Fruit fly (Drosophila melanogaster) whole organism, embryonic: ENCODE results near the gene RpL37A.
A peak's percentile ranks its signal among the peaks of the same experiment; 100 is the strongest.

ENCODE experiments used
- CG10565 ChIP-seq: fragments of 200-800 bp; sonication (Bioruptor generic); optimal IDR thresholded peaks from 3 replicates; lab custom pipeline; 2016; ENCODE audit warnings: missing biosample characterization, mild to moderate bottlenecking, missing genetic modification characterization
- CG11398 ChIP-seq: fragments of 200-800 bp; sonication (Bioruptor generic); optimal IDR thresholded peaks from 2 replicates; lab custom pipeline; 2016; ENCODE audit warnings: missing biosample characterization, missing genetic modification characterization
- CG14441 ChIP-seq: fragments of 200-800 bp; sonication (Bioruptor generic); IDR thresholded peaks from 2 replicates; pipeline ENCODE4 v1.3.6; 2022; ENCODE audit warnings: missing biosample characterization, missing genetic modification characterization
- CG15073 ChIP-seq: fragments of 200-800 bp; sonication (Bioruptor generic); optimal IDR thresholded peaks from 2 replicates; lab custom pipeline; 2016; ENCODE audit warnings: missing biosample characterization, missing genetic modification characterization
- CG15479 ChIP-seq: fragments of 200-800 bp; sonication (Bioruptor generic); optimal IDR thresholded peaks from 3 replicates; lab custom pipeline; 2019; ENCODE audit warnings: missing biosample characterization, mild to moderate bottlenecking, missing genetic modification characterization, moderate library complexity
- CG16863 ChIP-seq: fragments of 200-800 bp; sonication (Bioruptor generic); optimal IDR thresholded peaks from 3 replicates; lab custom pipeline; 2016; ENCODE audit warnings: missing biosample characterization, missing genetic modification characterization
- CG17912 ChIP-seq: fragments of 200-800 bp; sonication (Bioruptor generic); optimal IDR thresholded peaks from 2 replicates; lab custom pipeline; 2018; ENCODE audit warnings: missing biosample characterization, mild to moderate bottlenecking, missing genetic modification characterization
- CG1792 ChIP-seq: fragments of 200-800 bp; sonication (Bioruptor generic); optimal IDR thresholded peaks from 2 replicates; lab custom pipeline; 2016; ENCODE audit warnings: missing biosample characterization, missing genetic modification characterization
- CG2116 ChIP-seq: fragments of 200-800 bp; sonication (Bioruptor generic); optimal IDR thresholded peaks from 3 replicates; lab custom pipeline; 2018; ENCODE audit warnings: missing biosample characterization, mild to moderate bottlenecking, missing genetic modification characterization
- CG2202 ChIP-seq: fragments of 200-800 bp; sonication (Bioruptor generic); optimal IDR thresholded peaks from 2 replicates; lab custom pipeline; 2018; ENCODE audit warnings: missing biosample characterization, mild to moderate bottlenecking, missing genetic modification characterization
- CG2889 ChIP-seq: fragments of 200-800 bp; sonication (Bioruptor generic); IDR thresholded peaks from 3 replicates; pipeline ENCODE4 v1.3.6; 2022; ENCODE audit warnings: missing biosample characterization, missing genetic modification characterization
- CG3995 ChIP-seq: fragments of 200-800 bp; sonication (Bioruptor generic); optimal IDR thresholded peaks from 3 replicates; lab custom pipeline; 2016; ENCODE audit warnings: missing biosample characterization, missing genetic modification characterization
- CG6254 ChIP-seq: fragments of 200-800 bp; sonication (Bioruptor generic); optimal IDR thresholded peaks from 3 replicates; lab custom pipeline; 2017; ENCODE audit warnings: mild to moderate bottlenecking, missing biosample characterization, missing genetic modification reagents, missing genetic modification characterization
- CG6689 ChIP-seq: fragments of 200-800 bp; sonication (Bioruptor generic); IDR thresholded peaks from 2 replicates; pipeline ENCODE4 v1.3.6; 2022; ENCODE audit warnings: missing biosample characterization, missing genetic modification characterization
- CG8290 ChIP-seq, 3 experiments: fragments of 200-800 bp; sonication (Bioruptor generic); optimal IDR thresholded peaks; 2 replicates each; lab custom pipeline; 2016 to 2019; ENCODE audit warnings: missing biosample characterization in 3 of 3, missing genetic modification characterization in 3 of 3, mild to moderate bottlenecking in 2 of 3, moderate library complexity in 1 of 3
- CG8478 ChIP-seq: fragments of >200 bp; optimal IDR thresholded peaks from 2 replicates; lab custom pipeline; 2018
- CG9437 ChIP-seq: fragments of 200-800 bp; sonication (Bioruptor generic); optimal IDR thresholded peaks from 2 replicates; lab custom pipeline; 2018; ENCODE audit warnings: missing biosample characterization, mild to moderate bottlenecking, missing genetic modification characterization
- D19A ChIP-seq: fragments of 200-800 bp; optimal IDR thresholded peaks from 3 replicates; lab custom pipeline; 2019; ENCODE audit warnings: missing biosample characterization, mild to moderate bottlenecking, missing genetic modification characterization, moderate library complexity
- Dek ChIP-seq: fragments of 200-800 bp; sonication (Bioruptor generic); optimal IDR thresholded peaks from 3 replicates; lab custom pipeline; 2019; ENCODE audit warnings: missing biosample characterization, mild to moderate bottlenecking, missing genetic modification characterization, moderate library complexity
- Dfd ChIP-seq, 2 experiments: fragments of >200 bp; optimal IDR thresholded peaks; 2 replicates each; lab custom pipeline; 2017; ENCODE audit warnings: missing biosample characterization in 2 of 2, missing genetic modification characterization in 2 of 2
- ERR ChIP-seq: fragments of 200-800 bp; sonication (Bioruptor generic); optimal IDR thresholded peaks from 2 replicates; lab custom pipeline; 2016; ENCODE audit warnings: missing biosample characterization, missing genetic modification characterization
- Gug ChIP-seq: fragments of 200-800 bp; sonication (Bioruptor generic); IDR thresholded peaks from 4 replicates; pipeline ENCODE4 v1.3.6; 2022; ENCODE audit warnings: missing biosample characterization, missing genetic modification characterization
- H15 ChIP-seq: fragments of 200-800 bp; sonication (Bioruptor generic); IDR thresholded peaks from 3 replicates; pipeline ENCODE4 v1.3.6; 2022; ENCODE audit warnings: missing biosample characterization, missing genetic modification characterization
- Hmx ChIP-seq: fragments of 200-800 bp; sonication (Bioruptor generic); optimal IDR thresholded peaks from 2 replicates; lab custom pipeline; 2016; ENCODE audit warnings: missing biosample characterization, missing genetic modification characterization
- Hr3 ChIP-seq: fragments of 200-800 bp; sonication (Bioruptor generic); optimal IDR thresholded peaks from 3 replicates; lab custom pipeline; 2016; ENCODE audit warnings: missing biosample characterization, missing genetic modification characterization
- Myb ChIP-seq: fragments of 200-800 bp; sonication (Bioruptor generic); optimal IDR thresholded peaks from 2 replicates; lab custom pipeline; 2016; ENCODE audit warnings: missing biosample characterization, missing genetic modification characterization
- PHDP ChIP-seq: fragments of 200-800 bp; sonication (Bioruptor generic); optimal IDR thresholded peaks from 3 replicates; lab custom pipeline; 2018; ENCODE audit warnings: missing biosample characterization, mild to moderate bottlenecking, missing genetic modification characterization, moderate library complexity
- Six4 ChIP-seq: fragments of 200-800 bp; sonication (Bioruptor generic); optimal IDR thresholded peaks from 2 replicates; lab custom pipeline; 2016; ENCODE audit warnings: missing biosample characterization, missing genetic modification characterization
- Sry-δ ChIP-seq: fragments of 200-800 bp; sonication (Bioruptor generic); optimal IDR thresholded peaks from 2 replicates; lab custom pipeline; 2016; ENCODE audit warnings: missing biosample characterization, missing genetic modification characterization
- Trl ChIP-seq, 3 experiments: fragments of >200 bp in 2 of 3; fragments of 200-800 bp in 1 of 3; sonication (Bioruptor generic) in 1 of 3; optimal IDR thresholded peaks; 2 replicates in 1 of 3; 3 replicates in 2 of 3; lab custom pipeline; 2016 to 2017; ENCODE audit warnings: missing biosample characterization in 1 of 3, missing genetic modification characterization in 1 of 3
- ap ChIP-seq: fragments of 200-800 bp; sonication (Bioruptor generic); IDR thresholded peaks from 2 replicates; pipeline ENCODE4 v1.3.6; 2022; ENCODE audit warnings: missing biosample characterization, missing genetic modification characterization
- bigmax ChIP-seq: fragments of 200-800 bp; sonication (Bioruptor generic); optimal IDR thresholded peaks from 2 replicates; lab custom pipeline; 2018; ENCODE audit warnings: missing biosample characterization, mild to moderate bottlenecking, missing genetic modification characterization
- btn ChIP-seq: fragments of 200-800 bp; sonication (Bioruptor generic); optimal IDR thresholded peaks from 2 replicates; lab custom pipeline; 2016; ENCODE audit warnings: missing biosample characterization, missing genetic modification characterization
- cad ChIP-seq: fragments of >200 bp; optimal IDR thresholded peaks from 2 replicates; lab custom pipeline; 2017; ENCODE audit warnings: missing biosample characterization, missing genetic modification characterization
- danr ChIP-seq: fragments of 200-800 bp; sonication (Bioruptor generic); IDR thresholded peaks from 2 replicates; pipeline ENCODE4 v1.3.6; 2022; ENCODE audit warnings: missing biosample characterization, missing genetic modification characterization
- disco-r ChIP-seq: fragments of 200-800 bp; sonication (Bioruptor generic); optimal IDR thresholded peaks from 2 replicates; lab custom pipeline; 2016; ENCODE audit warnings: missing biosample characterization, missing genetic modification characterization
- dmrt11E ChIP-seq: fragments of 200-800 bp; sonication (Bioruptor generic); optimal IDR thresholded peaks from 3 replicates; lab custom pipeline; 2018; ENCODE audit warnings: missing biosample characterization, mild to moderate bottlenecking, missing genetic modification characterization, moderate library complexity
- ewg ChIP-seq: fragments of 200-800 bp; sonication (Bioruptor generic); optimal IDR thresholded peaks from 3 replicates; lab custom pipeline; 2017; ENCODE audit warnings: mild to moderate bottlenecking, missing biosample characterization, missing genetic modification reagents, missing genetic modification characterization
- luna ChIP-seq: fragments of 200-800 bp; sonication (Bioruptor generic); optimal IDR thresholded peaks from 2 replicates; lab custom pipeline; 2016; ENCODE audit warnings: missing biosample characterization, missing genetic modification characterization
- maf-S ChIP-seq: fragments of 200-800 bp; sonication (Bioruptor generic); optimal IDR thresholded peaks from 2 replicates; lab custom pipeline; 2016; ENCODE audit warnings: missing biosample characterization, missing genetic modification characterization
- mirr ChIP-seq: fragments of 200-800 bp; sonication (Bioruptor generic); optimal IDR thresholded peaks from 3 replicates; lab custom pipeline; 2018; ENCODE audit warnings: missing biosample characterization, mild to moderate bottlenecking, missing genetic modification characterization
- nerfin-1 ChIP-seq: fragments of 200-800 bp; sonication (Bioruptor generic); optimal IDR thresholded peaks from 3 replicates; lab custom pipeline; 2019; ENCODE audit warnings: missing biosample characterization, mild to moderate bottlenecking, missing genetic modification characterization, moderate library complexity
- nerfin-2 ChIP-seq: fragments of 200-800 bp; sonication (Bioruptor generic); IDR thresholded peaks from 2 replicates; pipeline ENCODE4 v1.3.6; 2022; ENCODE audit warnings: missing biosample characterization, missing genetic modification characterization; ENCODE audit not compliant: partially characterized antibody
- otp ChIP-seq: fragments of 200-800 bp; sonication (Bioruptor generic); IDR thresholded peaks from 3 replicates; pipeline ENCODE4, ENCODE4 v1.3.6; 2022; ENCODE audit warnings: missing biosample characterization, missing genetic modification characterization
- phol ChIP-seq: fragments of 200-800 bp; sonication (Bioruptor generic); optimal IDR thresholded peaks from 3 replicates; lab custom pipeline; 2018; ENCODE audit warnings: missing biosample characterization, mild to moderate bottlenecking, missing genetic modification characterization, moderate library complexity
- rib ChIP-seq: fragments of 200-800 bp; sonication (Bioruptor generic); IDR thresholded peaks from 2 replicates; pipeline ENCODE4 v1.3.6; 2022; ENCODE audit warnings: missing biosample characterization, missing genetic modification characterization
- slbo ChIP-seq: fragments of 200-800 bp; sonication (Bioruptor generic); IDR thresholded peaks from 2 replicates; pipeline ENCODE4 v1.3.6; 2022; ENCODE audit warnings: missing biosample characterization, missing genetic modification characterization
- so ChIP-seq: fragments of 200-800 bp; sonication (Bioruptor generic); IDR thresholded peaks from 3 replicates; pipeline ENCODE4 v1.3.6; 2022; ENCODE audit warnings: missing biosample characterization, missing genetic modification characterization
- trh ChIP-seq: fragments of 200-800 bp; sonication (Bioruptor generic); optimal IDR thresholded peaks from 2 replicates; lab custom pipeline; 2016; ENCODE audit warnings: missing biosample characterization, missing genetic modification characterization
- twi ChIP-seq: fragments of 200-800 bp; optimal IDR thresholded peaks from 2 replicates; lab custom pipeline; 2019; ENCODE audit warnings: missing biosample characterization, mild to moderate bottlenecking, missing genetic modification characterization, moderate library complexity
- yki ChIP-seq: fragments of >200 bp; optimal IDR thresholded peaks from 3 replicates; lab custom pipeline; 2018

RpL37A gene

DNA sequence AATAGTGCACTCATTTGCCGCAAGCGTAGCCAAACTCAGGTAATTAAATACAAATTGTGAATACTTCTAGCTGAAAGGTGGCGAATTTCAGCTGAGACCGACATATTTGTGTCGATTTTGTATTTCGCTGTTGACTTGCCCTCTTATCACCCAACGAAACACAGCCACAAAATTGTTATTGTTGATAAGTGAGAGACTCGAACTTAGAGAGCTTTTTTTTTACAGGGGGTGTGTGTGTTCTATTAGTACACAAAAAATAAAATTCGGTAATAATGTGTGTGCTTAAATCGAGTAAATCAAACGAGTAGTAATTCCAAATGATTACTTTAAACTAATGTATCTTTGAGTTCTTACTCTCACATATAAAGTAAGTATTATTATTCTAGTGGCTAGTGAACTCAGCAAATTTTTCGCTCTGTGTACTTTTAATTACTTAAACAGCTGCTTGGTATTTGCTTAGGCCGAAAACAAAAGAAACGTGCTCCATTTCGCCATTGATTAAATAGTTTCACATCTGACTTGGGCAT lies 9.7 kb upstream of the RpL37A start (continued):
- TF ChIP-seq CG16863 (no peak), CG2116 (GFP tag; lab: Kevin White, UChicago) (no peak), CG8478 (lab: Kevin White, UChicago) (no peak), CG10565 (GFP tag; lab: Kevin White, UChicago) (no peak), yki (lab: Kevin White, UChicago) (no peak), Hr3 (GFP tag; lab: Kevin White, UChicago) (peak; percentile 44), Trl (optimal IDR thresholded peaks at IDR 0.05; lab: Kevin White, UChicago) (no peak), Trl (GFP tag; optimal IDR thresholded peaks at IDR 0.05; lab: Kevin White, UChicago) (peak; percentile 77), CG2202 (tag; lab: Kevin White, UChicago) (no peak), CG2889 (peak; percentile 45; the same call in 1 of the 3 replicates), ap (GFP tag; lab: Robert Waterston, UW) (peak; percentile 63), cad (GFP tag; lab: Kevin White, UChicago) (no peak), PHDP (peak; percentile 73), bigmax (GFP tag; lab: Kevin White, UChicago) (no peak), CG11398 (GFP tag; lab: Kevin White, UChicago) (peak; percentile 62), CG14441 (GFP tag; lab: Robert Waterston, UW) (peak; percentile 42; the same call in 1 of the 2 replicates), Sry-δ (peak; percentile 27), CG3995 (no peak), disco-r (GFP tag; lab: Kevin White, UChicago) (peak; percentile 61), nerfin-2 (GFP tag; lab: Robert Waterston, UW) (no peak), slbo (peak; percentile 78), CG15073 (GFP tag; lab: Kevin White, UChicago) (no peak), nerfin-1 (tag; lab: Kevin White, UChicago) (peak; percentile 0), maf-S (peak; percentile 71), Gug (no peak), CG9437 (GFP tag; lab: Kevin White, UChicago) (peak; percentile 49), twi (tag; lab: Kevin White, UChicago) (no peak), btn (GFP tag; lab: Kevin White, UChicago) (no peak), D19A (tag; lab: Kevin White, UChicago) (peak; percentile 24), Dfd (GFP tag; optimal IDR thresholded peaks at IDR 0.05; lab: Kevin White, UChicago) (no peak), ERR (peak; percentile 47), phol (tag; lab: Kevin White, UChicago) (peak; percentile 23), ewg (GFP tag; lab: Kevin White, UChicago) (peak; percentile 48), CG1792 (GFP tag; lab: Kevin White, UChicago) (peak; percentile 56), mirr (GFP tag; lab: Kevin White, UChicago) (peak; percentile 69), Six4 (peak; percentile 38), CG15479 (GFP tag; lab: Kevin White, UChicago) (no peak), Dek (tag; lab: Kevin White, UChicago) (peak; percentile 56), luna (GFP tag; lab: Kevin White, UChicago) (peak; percentile 34), so (peak; percentile 91), CG6254 (GFP tag; lab: Kevin White, UChicago) (peak; percentile 59), Hmx (GFP tag; lab: Kevin White, UChicago) (peak; percentile 57), otp (GFP tag; lab: Robert Waterston, UW) (peak; percentile 82), H15 (GFP tag; lab: Robert Waterston, UW) (0 out of 3 replicates have a peak, but pooled peaks have one; percentile 31), rib (0 out of 2 replicates have a peak, but pooled peaks have one; percentile 35), dmrt11E (tag; lab: Kevin White, UChicago) (no peak), CG6689 (GFP tag; lab: Robert Waterston, UW) (peak; percentile 40; the same call in 1 of the 2 replicates), trh (GFP tag; lab: Kevin White, UChicago) (no peak), Myb (peak; percentile 44), danr (GFP tag; lab: Robert Waterston, UW) (peak; percentile 49; the same call in 1 of the 2 replicates), CG8290 (GFP tag; optimal IDR thresholded peaks at IDR 0.05; lab: Kevin White, UChicago) (peak; percentile 17), CG8290 (tag; optimal IDR thresholded peaks at IDR 0.05; lab: Kevin White, UChicago) (peak in 1 of 2 experiments; percentile 49), CG17912 (GFP tag; lab: Kevin White, UChicago) (no peak)
